Worm (Caenorhabditis elegans) whole organism, young adult: ENCODE results near the gene T08A11.1.

Experiments
- B0019.2 ChIP-seq: fragments of 200-800 bp; sonication (Bioruptor generic); conservative IDR thresholded peaks from 2 replicates; pipeline ENCODE4 v1.3.6; 2022; ENCODE audit warnings: missing genetic modification reagents, missing genetic modification characterization, missing compliant biosample characterization
- F49E8.2 ChIP-seq: sonication (generic microtip); optimal IDR thresholded peaks from 3 replicates; lab custom pipeline; 2017; ENCODE audit warnings: missing genetic modification characterization, mild to moderate bottlenecking, missing compliant biosample characterization, antibody characterized with exemption, moderate library complexity; ENCODE audit not compliant: insufficient read depth
- F55B11.4 ChIP-seq: sonication (generic microtip); optimal IDR thresholded peaks from 2 replicates; lab custom pipeline; 2016; ENCODE audit warnings: missing compliant biosample characterization, missing genetic modification characterization, borderline replicate concordance; ENCODE audit not compliant: insufficient read depth
- F57A8.1 ChIP-seq: fragments of 200-800 bp; sonication (Bioruptor generic); optimal IDR thresholded peaks from 2 replicates; lab custom pipeline; 2018; ENCODE audit warnings: mild to moderate bottlenecking, missing genetic modification characterization, moderate library complexity, missing compliant biosample characterization
- T26A5.8 ChIP-seq: sonication (generic microtip); optimal IDR thresholded peaks from 2 replicates; lab custom pipeline; 2016; ENCODE audit warnings: missing genetic modification characterization, missing compliant biosample characterization
- Y53F4B.3 ChIP-seq: fragments of 200-800 bp; sonication (Bioruptor generic); IDR thresholded peaks from 2 replicates; pipeline ENCODE4 v1.3.6; 2022; ENCODE audit warnings: missing genetic modification reagents, missing genetic modification characterization, missing compliant biosample characterization
- Y56A3A.18 ChIP-seq: fragments of 200-800 bp; sonication (Bioruptor generic); IDR thresholded peaks from 2 replicates; pipeline ENCODE4 v1.3.6; 2022; ENCODE audit warnings: missing genetic modification reagents, missing genetic modification characterization, missing compliant biosample characterization
- ama-1 ChIP-seq, 3 experiments: fragments of 150-350 bp in 1 of 3; sonication (generic microtip) in 2 of 3; optimal IDR thresholded peaks; 2 replicates each; lab custom pipeline; 2014 to 2018; ENCODE audit warnings: missing biosample characterization in 2 of 3, missing genetic modification characterization in 2 of 3, missing genetic modification reagents in 2 of 3
- aptf-2 ChIP-seq: fragments of 200-800 bp; sonication (Bioruptor generic); conservative IDR thresholded peaks from 2 replicates; pipeline ENCODE4 v1.3.6; 2022; ENCODE audit warnings: missing genetic modification reagents, missing genetic modification characterization, missing compliant biosample characterization
- attf-3 ChIP-seq: fragments of 200-800 bp; sonication (Bioruptor generic); conservative IDR thresholded peaks from 2 replicates; pipeline ENCODE4 v1.3.6; 2022; ENCODE audit warnings: missing genetic modification reagents, missing genetic modification characterization, missing compliant biosample characterization
- attf-5 ChIP-seq: fragments of 200-800 bp; sonication (Bioruptor generic); optimal IDR thresholded peaks from 2 replicates; lab custom pipeline; 2018; ENCODE audit warnings: mild to moderate bottlenecking, missing genetic modification characterization, missing compliant biosample characterization
- bed-1 ChIP-seq: fragments of 200-800 bp; sonication (Bioruptor generic); IDR thresholded peaks from 2 replicates; pipeline ENCODE4 v1.3.6; 2022; ENCODE audit warnings: missing genetic modification reagents, missing genetic modification characterization, missing compliant biosample characterization
- bed-2 ChIP-seq: fragments of 200-800 bp; sonication (Bioruptor generic); IDR thresholded peaks from 2 replicates; pipeline ENCODE4 v1.3.6; 2022; ENCODE audit warnings: missing genetic modification reagents, missing genetic modification characterization, missing compliant biosample characterization
- cebp-2 ChIP-seq: fragments of 200-800 bp; sonication (Bioruptor generic); IDR thresholded peaks from 2 replicates; pipeline ENCODE4 v1.3.6; 2022; ENCODE audit warnings: missing genetic modification characterization, missing compliant biosample characterization
- ceh-100 ChIP-seq: fragments of 200-800 bp; sonication (Bioruptor generic); IDR thresholded peaks from 2 replicates; pipeline ENCODE4 v1.3.6; 2022; ENCODE audit warnings: missing genetic modification reagents, missing genetic modification characterization, missing compliant biosample characterization
- ceh-27 ChIP-seq: fragments of 200-800 bp; sonication (Bioruptor generic); optimal IDR thresholded peaks from 2 replicates; lab custom pipeline; 2018; ENCODE audit warnings: mild to moderate bottlenecking, missing genetic modification characterization, moderate library complexity, missing compliant biosample characterization
- ceh-91 ChIP-seq: fragments of 200-800 bp; sonication (Bioruptor generic); IDR thresholded peaks from 2 replicates; pipeline ENCODE4 v1.3.6; 2022; ENCODE audit warnings: missing genetic modification reagents, missing genetic modification characterization, missing compliant biosample characterization
- chd-7 ChIP-seq: sonication (generic microtip); optimal IDR thresholded peaks from 2 replicates; lab custom pipeline; 2016; ENCODE audit warnings: mild to moderate bottlenecking, missing genetic modification characterization, moderate library complexity, missing compliant biosample characterization
- die-1 ChIP-seq: sonication (generic microtip); optimal IDR thresholded peaks from 2 replicates; lab custom pipeline; 2016; ENCODE audit warnings: missing genotype, mild to moderate bottlenecking, missing genetic modification characterization, missing compliant biosample characterization
- dpff-1 ChIP-seq: sonication (generic microtip); optimal IDR thresholded peaks from 2 replicates; lab custom pipeline; 2017; ENCODE audit warnings: mild to moderate bottlenecking, missing genetic modification characterization, missing compliant biosample characterization
- egl-18 ChIP-seq: fragments of 200-800 bp; sonication (Bioruptor generic); IDR thresholded peaks from 2 replicates; pipeline ENCODE4 v1.3.6; 2022; ENCODE audit warnings: missing genetic modification reagents, missing genetic modification characterization, missing compliant biosample characterization
- egrh-3 ChIP-seq: fragments of 200-800 bp; sonication (Bioruptor generic); IDR thresholded peaks from 2 replicates; pipeline ENCODE4 v1.3.6; 2022; ENCODE audit warnings: missing genetic modification reagents, missing genetic modification characterization, missing compliant biosample characterization
- ekl-4 ChIP-seq: fragments of 200-800 bp; sonication (Bioruptor generic); IDR thresholded peaks from 2 replicates; pipeline ENCODE4 v1.3.6; 2022; ENCODE audit warnings: missing genetic modification reagents, missing genetic modification characterization, missing compliant biosample characterization
- ets-4 ChIP-seq: fragments of 200-800 bp; sonication (Bioruptor generic); optimal IDR thresholded peaks from 2 replicates; lab custom pipeline; 2018; ENCODE audit warnings: mild to moderate bottlenecking, missing genetic modification characterization, missing compliant biosample characterization
- hlh-12 ChIP-seq: sonication (generic microtip); optimal IDR thresholded peaks from 2 replicates; lab custom pipeline; 2016; ENCODE audit warnings: missing genetic modification characterization, missing compliant biosample characterization
- hrde-1 ChIP-seq: sonication (generic microtip); optimal IDR thresholded peaks from 2 replicates; lab custom pipeline; 2016; ENCODE audit warnings: missing genetic modification characterization, mild to moderate bottlenecking, missing compliant biosample characterization, moderate library complexity, missing genotype, missing genetic modification reagents, borderline replicate concordance
- hsf-1 ChIP-seq: fragments of 200-800 bp; sonication (Bioruptor generic); IDR thresholded peaks from 2 replicates; pipeline ENCODE4 v1.3.6; 2022; ENCODE audit warnings: missing genetic modification reagents, missing genetic modification characterization, missing compliant biosample characterization
- lag-1 ChIP-seq: fragments of 200-800 bp; sonication (Bioruptor generic); IDR thresholded peaks from 2 replicates; pipeline ENCODE4 v1.3.6; 2022; ENCODE audit warnings: missing genetic modification reagents, missing genetic modification characterization, missing compliant biosample characterization
- let-526 ChIP-seq: fragments of 200-800 bp; sonication (Bioruptor generic); IDR thresholded peaks from 2 replicates; pipeline ENCODE4 v1.3.6; 2022; ENCODE audit warnings: missing genetic modification reagents, missing genetic modification characterization, missing compliant biosample characterization
- let-607 ChIP-seq, 2 experiments: fragments of 200-800 bp in 1 of 2; sonication (Bioruptor generic) in 1 of 2; sonication (generic microtip) in 1 of 2; optimal IDR thresholded peaks; 2 replicates each; lab custom pipeline; 2016 to 2018; ENCODE audit warnings: mild to moderate bottlenecking in 2 of 2, missing compliant biosample characterization in 2 of 2, missing genetic modification characterization in 2 of 2, moderate library complexity in 2 of 2, missing genotype in 1 of 2
- lin-35 ChIP-seq, 3 experiments: fragments of 150-350 bp in 2 of 3; sonication (generic microtip) in 1 of 3; optimal IDR thresholded peaks; 2 replicates each; lab custom pipeline; 2014 to 2018; ENCODE audit warnings: missing biosample characterization in 3 of 3, missing genetic modification characterization in 3 of 3, missing genetic modification reagents in 3 of 3
- lin-40 ChIP-seq: sonication (generic microtip); optimal IDR thresholded peaks from 2 replicates; lab custom pipeline; 2016; ENCODE audit warnings: missing genetic modification characterization, mild to moderate bottlenecking, missing compliant biosample characterization, missing genotype, missing genetic modification reagents
- mes-4 ChIP-seq: sonication (generic microtip); optimal IDR thresholded peaks from 2 replicates; lab custom pipeline; 2016; ENCODE audit warnings: missing genotype, missing genetic modification characterization, missing compliant biosample characterization
- nhr-80 ChIP-seq: sonication (generic microtip); optimal IDR thresholded peaks from 2 replicates; lab custom pipeline; 2016; ENCODE audit warnings: missing genetic modification characterization, missing compliant biosample characterization
- nhr-90 ChIP-seq: sonication (generic microtip); optimal IDR thresholded peaks from 2 replicates; lab custom pipeline; 2016; ENCODE audit warnings: missing genotype, mild to moderate bottlenecking, missing genetic modification characterization, missing compliant biosample characterization
- rec-8 ChIP-seq, 2 experiments: sonication (generic microtip); optimal IDR thresholded peaks; 2 replicates each; lab custom pipeline; 2016; ENCODE audit warnings: mild to moderate bottlenecking in 2 of 2, missing genetic modification characterization in 2 of 2, missing genetic modification reagents in 2 of 2, missing genotype in 2 of 2, missing biosample characterization in 1 of 2, missing compliant biosample characterization in 1 of 2, moderate library complexity in 1 of 2
- repo-1 ChIP-seq: sonication (generic microtip); optimal IDR thresholded peaks from 2 replicates; lab custom pipeline; 2017; ENCODE audit warnings: mild to moderate bottlenecking, missing genetic modification characterization, missing compliant biosample characterization
- sdz-38 ChIP-seq: sonication (generic microtip); optimal IDR thresholded peaks from 2 replicates; lab custom pipeline; 2016; ENCODE audit warnings: missing genotype, missing genetic modification characterization, missing compliant biosample characterization
- snpc-3.4 ChIP-seq: sonication (generic microtip); optimal IDR thresholded peaks from 2 replicates; lab custom pipeline; 2017; ENCODE audit warnings: missing genetic modification characterization, mild to moderate bottlenecking, missing compliant biosample characterization, antibody characterized with exemption, moderate library complexity, missing genotype, missing genetic modification reagents
- somi-1 ChIP-seq: fragments of 200-800 bp; sonication (Bioruptor generic); optimal IDR thresholded peaks from 2 replicates; lab custom pipeline; 2018; ENCODE audit warnings: mild to moderate bottlenecking, missing genetic modification characterization, missing compliant biosample characterization
- tbp1 ChIP-seq: fragments of 200-800 bp; sonication (Bioruptor generic); optimal IDR thresholded peaks from 2 replicates; lab custom pipeline; 2018; ENCODE audit warnings: mild to moderate bottlenecking, missing genetic modification characterization, missing compliant biosample characterization
- tbx-9 ChIP-seq: sonication (generic microtip); optimal IDR thresholded peaks from 2 replicates; lab custom pipeline; 2016; ENCODE audit warnings: borderline replicate concordance, missing genetic modification characterization, inconsistent platforms, missing compliant biosample characterization
- zim-3 ChIP-seq: sonication (generic microtip); optimal IDR thresholded peaks from 2 replicates; lab custom pipeline; 2017; ENCODE audit warnings: mild to moderate bottlenecking, missing genetic modification characterization, moderate library complexity, missing compliant biosample characterization
- ztf-22 ChIP-seq: fragments of 200-800 bp; sonication (Bioruptor generic); optimal IDR thresholded peaks from 2 replicates; lab custom pipeline; 2018; ENCODE audit warnings: mild to moderate bottlenecking, missing genetic modification characterization, moderate library complexity, missing compliant biosample characterization
- ztf-26 ChIP-seq: sonication (generic microtip); optimal IDR thresholded peaks from 2 replicates; lab custom pipeline; 2017; ENCODE audit warnings: missing genetic modification characterization, missing compliant biosample characterization
- ztf-28 ChIP-seq: fragments of 200-800 bp; sonication (Bioruptor generic); IDR thresholded peaks from 2 replicates; pipeline ENCODE4 v1.3.6; 2022; ENCODE audit warnings: missing genetic modification reagents, missing genetic modification characterization, missing compliant biosample characterization
- ztf-3 ChIP-seq: fragments of 200-800 bp; sonication (Bioruptor generic); optimal IDR thresholded peaks from 2 replicates; lab custom pipeline; 2018; ENCODE audit warnings: mild to moderate bottlenecking, missing genetic modification characterization, missing compliant biosample characterization

Gene T08A11.1

DNA sequence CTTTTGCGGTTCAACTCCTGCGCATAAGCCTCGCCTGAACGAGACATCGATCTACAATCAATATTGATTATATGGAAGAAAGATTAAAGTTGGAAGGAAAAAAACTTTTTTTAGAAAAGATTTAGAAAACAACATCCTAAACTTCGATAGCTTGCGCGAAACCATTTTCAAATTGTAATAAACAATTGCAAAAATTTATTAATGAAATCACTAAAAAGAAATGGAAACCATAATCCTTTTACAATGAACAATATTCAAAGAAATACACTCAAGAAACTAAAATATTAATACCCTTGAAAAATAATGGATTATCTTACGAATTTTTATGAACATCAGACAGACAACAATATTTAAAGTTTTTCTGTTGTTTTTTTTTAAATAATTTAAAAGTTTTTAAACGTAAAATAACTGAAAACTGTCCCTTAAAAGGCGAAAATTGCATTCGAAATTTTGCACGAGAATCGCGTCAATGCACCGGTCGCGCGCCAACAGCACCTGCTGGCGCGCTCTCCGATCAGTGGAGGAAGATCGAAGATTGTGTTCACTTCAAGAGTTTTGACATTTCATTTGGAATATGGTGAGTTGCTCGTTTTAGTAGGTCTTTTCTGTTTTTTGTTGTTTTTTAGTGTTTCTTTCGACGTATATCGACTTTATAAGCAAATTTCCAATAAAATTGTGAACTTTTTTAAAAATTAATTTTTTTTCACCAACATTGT is 6.4 kb upstream of the T08A11.1 start, which contains the start of the genes sftb-1 and R10E4.1 (continued):
- TF ChIP-seq ama-1 (optimal IDR thresholded peaks at IDR 0.05; lab: Kevin White, UChicago) (no peak), ama-1 (GFP tag; optimal IDR thresholded peaks at IDR 0.05; lab: Kevin White, UChicago) (no peak), cebp-2 (GFP tag; lab: Robert Waterston, UW) (no peak), hrde-1 (no peak), repo-1 (tag; lab: Kevin White, UChicago) (peak; percentile 15), ceh-91 (GFP tag; lab: Robert Waterston, UW) (no peak), lin-40 (tag; lab: Kevin White, UChicago) (peak; percentile 64), tbx-9 (tag; lab: Kevin White, UChicago) (no peak), hlh-12 (tag; lab: Kevin White, UChicago) (no peak), die-1 (tag; lab: Kevin White, UChicago) (no peak), sdz-38 (no peak), F49E8.2 (no peak), attf-3 (no peak), ztf-26 (no peak), ceh-27 (GFP tag; lab: Kevin White, UChicago) (no peak), ztf-22 (GFP tag; lab: Kevin White, UChicago) (no peak), egl-18 (GFP tag; lab: Robert Waterston, UW) (no peak), attf-5 (GFP tag; lab: Kevin White, UChicago) (peak; percentile 36), snpc-3.4 (tag; lab: Kevin White, UChicago) (no peak), ceh-100 (GFP tag; lab: Robert Waterston, UW) (no peak), let-607 (tag; optimal IDR thresholded peaks at IDR 0.05; lab: Kevin White, UChicago) (no peak), rec-8 (tag; optimal IDR thresholded peaks at IDR 0.05; lab: Kevin White, UChicago) (no peak), tbp1 (GFP tag; lab: Kevin White, UChicago) (peak; percentile 39), Y53F4B.3 (GFP tag; lab: Robert Waterston, UW) (no peak), ztf-28 (GFP tag; lab: Robert Waterston, UW) (no peak), ets-4 (GFP tag; lab: Kevin White, UChicago) (no peak), F57A8.1 (no peak), egrh-3 (GFP tag; lab: Robert Waterston, UW) (no peak), ztf-3 (GFP tag; lab: Kevin White, UChicago) (no peak), lag-1 (GFP tag; lab: Robert Waterston, UW) (no peak), zim-3 (tag; lab: Kevin White, UChicago) (no peak), lin-35 (GFP tag; optimal IDR thresholded peaks at IDR 0.05; lab: Kevin White, UChicago) (peak in 1 of 3 experiments; percentile 66), ekl-4 (GFP tag; lab: Robert Waterston, UW) (no peak), bed-1 (GFP tag; lab: Robert Waterston, UW) (no peak), nhr-80 (tag; lab: Kevin White, UChicago) (peak; percentile 23), B0019.2 (no peak), F55B11.4 (tag; lab: Kevin White, UChicago) (no peak), mes-4 (no peak), aptf-2 (GFP tag; lab: Robert Waterston, UW) (no peak), nhr-90 (tag; lab: Kevin White, UChicago) (no peak), dpff-1 (tag; lab: Kevin White, UChicago) (no peak), chd-7 (tag; lab: Kevin White, UChicago) (no peak), T26A5.8 (tag; lab: Kevin White, UChicago) (no peak), let-526 (GFP tag; lab: Robert Waterston, UW) (no peak), bed-2 (GFP tag; lab: Robert Waterston, UW) (no peak), hsf-1 (GFP tag; lab: Robert Waterston, UW) (no peak), somi-1 (GFP tag; lab: Kevin White, UChicago) (no peak), Y56A3A.18 (GFP tag; lab: Robert Waterston, UW) (no peak)
